Worm (Caenorhabditis elegans): ENCODE results near the gene F48F5.8.

DNA sequence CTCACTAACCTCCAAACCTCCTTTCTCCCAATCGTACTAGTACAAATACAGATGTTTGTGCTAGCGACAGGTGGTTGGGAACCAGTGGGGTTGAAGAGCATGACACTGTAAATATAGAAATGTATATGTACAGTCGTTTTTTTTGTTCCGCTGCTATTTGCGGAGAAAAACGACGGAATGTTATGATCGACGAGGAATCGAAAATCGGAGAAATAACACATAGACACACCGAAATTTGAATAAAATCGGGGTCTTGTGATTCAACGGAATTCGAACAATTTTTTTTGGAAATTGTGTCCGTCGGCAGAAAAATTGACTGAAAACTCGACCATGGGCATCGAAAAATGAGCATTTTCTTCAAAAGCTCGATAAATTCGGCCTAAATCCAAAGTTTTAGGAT is 13.5 kb upstream of the F48F5.8 start, which contains the start of gene F53H2.3:
- TF ChIP-seq med-1 (GFP tag; optimal IDR thresholded peaks at IDR 0.05; ENCODE audit: insufficient read depth) (no peak), flt-1 (GFP tag; IDR thresholded peaks at IDR 0.05) (no peak), cog-1 (tag; optimal IDR thresholded peaks at IDR 0.05) (no peak), ztf-23 (GFP tag; IDR thresholded peaks at IDR 0.05) (no peak), ref-1 (GFP tag; conservative IDR thresholded peaks at IDR 0.05) (no peak)

Data from whole organism, midembryonic.